Worm (Caenorhabditis elegans): ENCODE data around the gene F53A3.1.

DNA sequence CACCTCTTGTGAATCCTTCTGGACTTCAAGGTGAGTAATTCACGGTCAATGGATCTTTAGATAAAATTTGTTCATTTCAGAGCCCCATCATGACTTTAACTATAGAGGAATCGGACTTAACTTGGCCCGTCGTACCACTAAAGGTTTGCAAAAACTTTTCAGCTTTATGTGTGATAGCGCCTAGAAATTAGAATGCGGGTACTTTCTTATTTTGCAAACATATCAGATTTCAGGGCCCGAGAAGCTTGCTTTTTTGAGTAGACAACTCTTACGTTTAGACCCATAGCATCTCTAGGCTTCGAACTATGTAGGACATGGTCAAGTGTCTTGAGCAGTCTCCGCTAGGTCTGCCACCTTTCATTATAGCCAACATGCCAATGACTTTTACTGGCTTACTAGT lies 34.0 kb upstream of the F53A3.1 start:
- TF ChIP-seq unc-62 (GFP tag; optimal IDR thresholded peaks at IDR 0.05) (no peak), ztf-25 (GFP tag; IDR thresholded peaks at IDR 0.05) (no peak), pha-4 (tag; optimal IDR thresholded peaks at IDR 0.05) (no peak), snpc-4 (GFP tag; optimal IDR thresholded peaks at IDR 0.05) (no peak), snpc-4 (tag; optimal IDR thresholded peaks at IDR 0.05) (no peak), B0336.3 (GFP tag; IDR thresholded peaks at IDR 0.05) (no peak), hlh-26 (GFP tag; conservative IDR thresholded peaks at IDR 0.05) (no peak), xnd-1 (tag; optimal IDR thresholded peaks at IDR 0.05) (no peak), cebp-2 (GFP tag; IDR thresholded peaks at IDR 0.05) (no peak)
